Fruit fly (Drosophila melanogaster): ENCODE results near the gene Dhc16F.

Dhc16F gene

dm6 chrX:18094747-18095352 is 30.6 kb downstream of the Dhc16F start (continued):
- peak; percentile 6 for TF ChIP-seq Sox100B (GFP tag; optimal IDR thresholded peaks at IDR 0.05)
- no peak for TF ChIP-seq Optix (GFP tag; IDR thresholded peaks at IDR 0.05)
- no peak for TF ChIP-seq CG6175 (GFP tag; IDR thresholded peaks at IDR 0.05)
- peak; percentile 51 for TF ChIP-seq CG17385 (GFP tag; optimal IDR thresholded peaks at IDR 0.05)
- TF ChIP-seq Spps (tag; optimal IDR thresholded peaks at IDR 0.05), result no peak
- TF ChIP-seq CG15073 (GFP tag; optimal IDR thresholded peaks at IDR 0.05), result no peak
- no peak for TF ChIP-seq p53 (GFP tag; optimal IDR thresholded peaks at IDR 0.05)
- no peak for TF ChIP-seq vvl (GFP tag; IDR thresholded peaks at IDR 0.05)
- TF ChIP-seq Elba2 (GFP tag; optimal IDR thresholded peaks at IDR 0.05), result no peak
- TF ChIP-seq gcm2 (GFP tag; optimal IDR thresholded peaks at IDR 0.05), result no peak
- TF ChIP-seq br (optimal IDR thresholded peaks at IDR 0.05), result no peak
- peak; percentile 40 for TF ChIP-seq CG9727 (GFP tag; optimal IDR thresholded peaks at IDR 0.05)
- TF ChIP-seq CG16779 (GFP tag; IDR thresholded peaks at IDR 0.05), result no peak
- peak; percentile 53 for TF ChIP-seq H2.0 (GFP tag; IDR thresholded peaks at IDR 0.05)
- TF ChIP-seq CG3281 (GFP tag; optimal IDR thresholded peaks at IDR 0.05), result peak; percentile 65
- TF ChIP-seq Hmr (GFP tag; optimal IDR thresholded peaks at IDR 0.05), result peak; percentile 68
- TF ChIP-seq Sry-δ (GFP tag; optimal IDR thresholded peaks at IDR 0.05), result no peak
- no peak for TF ChIP-seq Deaf1 (tag; optimal IDR thresholded peaks at IDR 0.05)
- TF ChIP-seq CG11695 (GFP tag; IDR thresholded peaks at IDR 0.05), result no peak
- TF ChIP-seq Aef1 (GFP tag; IDR thresholded peaks at IDR 0.05), result peak; percentile 47; the same call in 2 of the 3 replicates
- no peak for TF ChIP-seq CG12942 (GFP tag; optimal IDR thresholded peaks at IDR 0.05)
- peak; percentile 14; the same call in 1 of the 2 replicates for TF ChIP-seq Xrp1 (GFP tag; IDR thresholded peaks at IDR 0.05)
- no peak for TF ChIP-seq CG4707 (GFP tag; optimal IDR thresholded peaks at IDR 0.05)
- TF ChIP-seq pita (GFP tag; optimal IDR thresholded peaks at IDR 0.05), result no peak
- peak; percentile 86 for TF ChIP-seq grau (tag; optimal IDR thresholded peaks at IDR 0.05)
- TF ChIP-seq CG8290 (GFP tag; optimal IDR thresholded peaks at IDR 0.05), result no peak
- no peak for TF ChIP-seq CG8290 (tag; optimal IDR thresholded peaks at IDR 0.05)
- peak; percentile 43 for TF ChIP-seq CG12659 (GFP tag; optimal IDR thresholded peaks at IDR 0.05)
- no peak for TF ChIP-seq Doc3 (GFP tag; IDR thresholded peaks at IDR 0.05; ENCODE audit: partially characterized antibody)
- TF ChIP-seq hkb (optimal IDR thresholded peaks at IDR 0.05), result no peak
- TF ChIP-seq hkb (GFP tag; IDR thresholded peaks at IDR 0.05), result peak; percentile 43; the same call in 1 of the 2 replicates
- no peak for TF ChIP-seq az2 (GFP tag; optimal IDR thresholded peaks at IDR 0.05)
- TF ChIP-seq ERR (GFP tag; optimal IDR thresholded peaks at IDR 0.05), result no peak
- no peak for TF ChIP-seq pho (GFP tag; optimal IDR thresholded peaks at IDR 0.05)
- TF ChIP-seq CG13894 (tag; optimal IDR thresholded peaks at IDR 0.05), result peak; percentile 25
- no peak for TF ChIP-seq CG14860 (GFP tag; IDR thresholded peaks at IDR 0.05; ENCODE audit: partially characterized antibody)
- peak; percentile 35 for TF ChIP-seq CG7556 (GFP tag; optimal IDR thresholded peaks at IDR 0.05)
- no peak for TF ChIP-seq CG11085 (GFP tag; IDR thresholded peaks at IDR 0.05)
- TF ChIP-seq sr (GFP tag; IDR thresholded peaks at IDR 0.05), result no peak
- TF ChIP-seq CG12104 (GFP tag; optimal IDR thresholded peaks at IDR 0.05), result no peak
- no peak for TF ChIP-seq ems (GFP tag; optimal IDR thresholded peaks at IDR 0.05)
- TF ChIP-seq zf30C (GFP tag; optimal IDR thresholded peaks at IDR 0.05), result no peak
- TF ChIP-seq CG4282 (GFP tag; optimal IDR thresholded peaks at IDR 0.05), result no peak
- TF ChIP-seq nau (GFP tag; optimal IDR thresholded peaks at IDR 0.05), result no peak
- TF ChIP-seq otp (GFP tag; IDR thresholded peaks at IDR 0.05), result no peak
- TF ChIP-seq cwo (GFP tag; optimal IDR thresholded peaks at IDR 0.05), result peak; percentile 28
- no peak for TF ChIP-seq CG42726 (GFP tag; IDR thresholded peaks at IDR 0.05; ENCODE audit: partially characterized antibody)
- TF ChIP-seq CG10147 (GFP tag; optimal IDR thresholded peaks at IDR 0.05), result peak; percentile 23
- no peak for TF ChIP-seq Dfd (GFP tag; optimal IDR thresholded peaks at IDR 0.05)
- TF ChIP-seq zfh1 (GFP tag; IDR thresholded peaks at IDR 0.05), result no peak
- TF ChIP-seq fd96Cb (tag; optimal IDR thresholded peaks at IDR 0.05), result peak; percentile 25
- TF ChIP-seq mam (GFP tag; optimal IDR thresholded peaks at IDR 0.05), result no peak
